Fruit fly (Drosophila melanogaster) whole organism, wandering third instar larva: Measurements from ENCODE around the gene CG32544.

Source experiments
- Dfd ChIP-seq: fragments of >200 bp; optimal IDR thresholded peaks from 2 replicates; lab custom pipeline; 2017; ENCODE audit warnings: missing biosample characterization, missing genetic modification characterization
- Hr78 ChIP-seq: fragments of >200 bp; optimal IDR thresholded peaks from 2 replicates; lab custom pipeline; 2017; ENCODE audit warnings: missing biosample characterization, missing genetic modification characterization
- Hr83 ChIP-seq: fragments of 200-300 bp; sonication (Bioruptor generic); optimal IDR thresholded peaks from 2 replicates; lab custom pipeline; 2016; ENCODE audit warnings: missing biosample characterization, mild to moderate bottlenecking, missing genetic modification characterization, moderate library complexity; ENCODE audit not compliant: poor library complexity, severe bottlenecking
- Rel ChIP-seq, 2 experiments: fragments of 200-800 bp; sonication (Bioruptor generic) in 1 of 2; optimal IDR thresholded peaks; 2 replicates in 1 of 2; 3 replicates in 1 of 2; lab custom pipeline; 2016 to 2019; ENCODE audit warnings: mild to moderate bottlenecking in 2 of 2, missing biosample characterization in 2 of 2, missing genetic modification characterization in 2 of 2, moderate library complexity in 1 of 2
- br ChIP-seq: fragments of 200-800 bp; sonication (Bioruptor generic); optimal IDR thresholded peaks from 2 replicates; lab custom pipeline; 2016; ENCODE audit warnings: missing biosample characterization, missing genetic modification characterization
- h ChIP-seq: fragments of 200-800 bp; sonication (Bioruptor generic); optimal IDR thresholded peaks from 3 replicates; lab custom pipeline; 2016; ENCODE audit warnings: missing biosample characterization, mild to moderate bottlenecking, missing genetic modification characterization
- tai ChIP-seq: sonication (Bioruptor generic); optimal IDR thresholded peaks from 2 replicates; lab custom pipeline; 2016; ENCODE audit warnings: missing biosample characterization, missing genetic modification characterization

dm6 chrX:18893433-18893832 lies 33.3 kb downstream of the CG32544 start, which contains the start of gene Flacc:
- TF ChIP-seq br (GFP tag; lab: Kevin White, UChicago), result no peak
- no peak for TF ChIP-seq Rel (GFP tag; optimal IDR thresholded peaks at IDR 0.05; lab: Kevin White, UChicago)
- TF ChIP-seq Rel (tag; optimal IDR thresholded peaks at IDR 0.05; lab: Kevin White, UChicago), result no peak
- TF ChIP-seq Dfd (GFP tag; lab: Kevin White, UChicago), result no peak
- TF ChIP-seq tai, result no peak
- no peak for TF ChIP-seq Hr78 (GFP tag; lab: Kevin White, UChicago)
- no peak for TF ChIP-seq Hr83 (GFP tag; lab: Kevin White, UChicago)
- TF ChIP-seq h (GFP tag; lab: Kevin White, UChicago), result no peak
